Fruit fly (Drosophila melanogaster): ENCODE results near the gene CG31391.

Gene CG31391

dm6 chr3R:10684284-10684683, 20.6 kb downstream of the CG31391 start (continued):
- TF ChIP-seq wek (GFP tag; optimal IDR thresholded peaks at IDR 0.05) (peak; percentile 13), Mad (GFP tag; optimal IDR thresholded peaks at IDR 0.05) (no peak), CG10366 (GFP tag; IDR thresholded peaks at IDR 0.05) (peak; percentile 78), ac (GFP tag; optimal IDR thresholded peaks at IDR 0.05) (no peak), CG8944 (GFP tag; optimal IDR thresholded peaks at IDR 0.05) (peak; percentile 55), Scr (GFP tag; IDR thresholded peaks at IDR 0.05; ENCODE audit: partially characterized antibody) (no peak), Lpt (GFP tag; optimal IDR thresholded peaks at IDR 0.05) (no peak), kah (GFP tag; optimal IDR thresholded peaks at IDR 0.05) (peak; percentile 59), CG4707 (GFP tag; optimal IDR thresholded peaks at IDR 0.05) (peak; percentile 17), ase (GFP tag; IDR thresholded peaks at IDR 0.05) (0 out of 3 replicates have a peak, but pooled peaks have one; percentile 64), CG10462 (GFP tag; optimal IDR thresholded peaks at IDR 0.05) (peak; percentile 27), CG12236 (GFP tag; optimal IDR thresholded peaks at IDR 0.05) (no peak), hb (GFP tag; IDR thresholded peaks at IDR 0.05; ENCODE audit: partially characterized antibody) (no peak), slbo (GFP tag; IDR thresholded peaks at IDR 0.05) (peak; percentile 75), Opbp (GFP tag; IDR thresholded peaks at IDR 0.05; ENCODE audit: partially characterized antibody) (no peak), pfk (GFP tag; optimal IDR thresholded peaks at IDR 0.05) (no peak), CG18011 (GFP tag; optimal IDR thresholded peaks at IDR 0.05) (no peak), CG6272 (GFP tag; IDR thresholded peaks at IDR 0.05) (peak; percentile 50), Pdp1 (GFP tag; optimal IDR thresholded peaks at IDR 0.05) (peak; percentile 53 to 71), NC2α (GFP tag; optimal IDR thresholded peaks at IDR 0.05) (no peak), dysf (GFP tag; IDR thresholded peaks at IDR 0.05) (peak; percentile 78), usp (GFP tag; optimal IDR thresholded peaks at IDR 0.05) (no peak), tgo (GFP tag; IDR thresholded peaks at IDR 0.05) (peak; percentile 70), Elba2 (GFP tag; optimal IDR thresholded peaks at IDR 0.05) (no peak), CG30403 (GFP tag; optimal IDR thresholded peaks at IDR 0.05) (peak; percentile 68), Hmr (GFP tag; optimal IDR thresholded peaks at IDR 0.05) (peak; percentile 45), corto (GFP tag; optimal IDR thresholded peaks at IDR 0.05) (no peak), unc-4 (GFP tag; IDR thresholded peaks at IDR 0.05; ENCODE audit: partially characterized antibody) (no peak), CG10543 (GFP tag; optimal IDR thresholded peaks at IDR 0.05) (no peak), lbe (GFP tag; optimal IDR thresholded peaks at IDR 0.05) (no peak), CG6254 (GFP tag; optimal IDR thresholded peaks at IDR 0.05) (peak; percentile 56), CG10209 (GFP tag; optimal IDR thresholded peaks at IDR 0.05) (peak; percentile 46), lmd (GFP tag; IDR thresholded peaks at IDR 0.05) (peak; percentile 75), z (GFP tag; IDR thresholded peaks at IDR 0.05) (no peak), D (optimal IDR thresholded peaks at IDR 0.05) (no peak), D (GFP tag; optimal IDR thresholded peaks at IDR 0.05) (peak; percentile 50), lilli (GFP tag; optimal IDR thresholded peaks at IDR 0.05) (peak; percentile 57), bcd (GFP tag; optimal IDR thresholded peaks at IDR 0.05) (peak; percentile 69), CG7745 (tag; optimal IDR thresholded peaks at IDR 0.05) (no peak), CG32532 (GFP tag; IDR thresholded peaks at IDR 0.05) (peak; percentile 61), CG14050 (GFP tag; IDR thresholded peaks at IDR 0.05) (peak; percentile 58; the same call in 2 of the 3 replicates), grau (tag; optimal IDR thresholded peaks at IDR 0.05) (peak; percentile 57), Doc2 (GFP tag; IDR thresholded peaks at IDR 0.05) (no peak), CG16863 (GFP tag; optimal IDR thresholded peaks at IDR 0.05) (peak; percentile 34), sisA (GFP tag; IDR thresholded peaks at IDR 0.05) (peak; percentile 78), CG9932 (GFP tag; IDR thresholded peaks at IDR 0.05) (peak; percentile 40; the same call in 1 of the 2 replicates), Mes4 (GFP tag; optimal IDR thresholded peaks at IDR 0.05) (peak; percentile 43), CG43689 (GFP tag; IDR thresholded peaks at IDR 0.05) (no peak), lab (GFP tag; optimal IDR thresholded peaks at IDR 0.05) (peak; percentile 81), CG12219 (GFP tag; optimal IDR thresholded peaks at IDR 0.05) (peak; percentile 63), toy (GFP tag; IDR thresholded peaks at IDR 0.05) (no peak), CG5245 (GFP tag; optimal IDR thresholded peaks at IDR 0.05) (peak; percentile 42)

All from whole organism, embryonic.